Worm (Caenorhabditis elegans) whole organism, mixed stage, embryonic: ENCODE results near the gene Y105C5B.8.

Experiments used
- M03D4.4 ChIP-seq: sonication (generic microtip); optimal IDR thresholded peaks from 2 replicates; lab custom pipeline; 2017; ENCODE audit warnings: mild to moderate bottlenecking, missing genetic modification characterization, missing compliant biosample characterization
- bed-3 ChIP-seq: fragments of 200-800 bp; sonication (Bioruptor generic); optimal IDR thresholded peaks from 3 replicates; lab custom pipeline; 2018; ENCODE audit warnings: mild to moderate bottlenecking, missing genetic modification characterization, moderate library complexity, missing compliant biosample characterization
- blmp-1 ChIP-seq: fragments of 150-350 bp; optimal IDR thresholded peaks from 2 replicates; lab custom pipeline; 2014; ENCODE audit warnings: missing biosample characterization, missing genetic modification characterization
- ceh-39 ChIP-seq: fragments of 150-350 bp; optimal IDR thresholded peaks from 2 replicates; lab custom pipeline; 2014; ENCODE audit warnings: missing biosample characterization, missing genetic modification characterization
- ceh-43 ChIP-seq: fragments of 200-800 bp; sonication (Bioruptor generic); optimal IDR thresholded peaks from 2 replicates; lab custom pipeline; 2018; ENCODE audit warnings: mild to moderate bottlenecking, missing genetic modification characterization, moderate library complexity, missing compliant biosample characterization
- ceh-83 ChIP-seq: fragments of 200-800 bp; sonication (Bioruptor generic); optimal IDR thresholded peaks from 2 replicates; lab custom pipeline; 2018; ENCODE audit warnings: mild to moderate bottlenecking, missing genetic modification characterization, missing compliant biosample characterization
- ces-1 ChIP-seq: fragments of 150-350 bp; optimal IDR thresholded peaks from 2 replicates; lab custom pipeline; 2014; ENCODE audit warnings: missing biosample characterization, missing genetic modification reagents, missing genetic modification characterization
- drap-1 ChIP-seq: fragments of 200-800 bp; sonication (Bioruptor generic); optimal IDR thresholded peaks from 3 replicates; lab custom pipeline; 2018; ENCODE audit warnings: mild to moderate bottlenecking, missing genetic modification characterization, missing compliant biosample characterization
- elt-1 ChIP-seq: sonication (generic microtip); optimal IDR thresholded peaks from 2 replicates; lab custom pipeline; 2017; ENCODE audit warnings: missing genetic modification characterization, mild to moderate bottlenecking, missing compliant biosample characterization, antibody characterized with exemption, moderate library complexity, borderline replicate concordance; ENCODE audit not compliant: insufficient read depth
- elt-3 ChIP-seq: fragments of 150-350 bp; optimal IDR thresholded peaks from 2 replicates; lab custom pipeline; 2014; ENCODE audit warnings: missing biosample characterization, missing genetic modification characterization
- flh-1 ChIP-seq: fragments of 200-800 bp; sonication (Bioruptor generic); optimal IDR thresholded peaks from 2 replicates; lab custom pipeline; 2018; ENCODE audit warnings: mild to moderate bottlenecking, missing genetic modification characterization, moderate library complexity, missing compliant biosample characterization
- ham-2 ChIP-seq: fragments of 200-800 bp; sonication (Bioruptor generic); optimal IDR thresholded peaks from 2 replicates; lab custom pipeline; 2018; ENCODE audit warnings: mild to moderate bottlenecking, missing genetic modification characterization, missing compliant biosample characterization
- hlh-1 ChIP-seq: fragments of 150-350 bp; optimal IDR thresholded peaks from 2 replicates; lab custom pipeline; 2014; ENCODE audit warnings: missing biosample characterization, missing genetic modification reagents, missing genetic modification characterization
- lin-13 ChIP-seq: fragments of 150-350 bp; optimal IDR thresholded peaks from 2 replicates; lab custom pipeline; 2014; ENCODE audit warnings: missing biosample characterization, missing genetic modification characterization
- lin-32 ChIP-seq: fragments of 200-800 bp; sonication (Bioruptor generic); optimal IDR thresholded peaks from 2 replicates; lab custom pipeline; 2018; ENCODE audit warnings: mild to moderate bottlenecking, missing genetic modification characterization, missing compliant biosample characterization
- lsy-2 ChIP-seq: fragments of 150-350 bp; optimal IDR thresholded peaks from 2 replicates; lab custom pipeline; 2014; ENCODE audit warnings: missing biosample characterization, missing genetic modification characterization
- mab-5 ChIP-seq: fragments of 150-350 bp; optimal IDR thresholded peaks from 2 replicates; lab custom pipeline; 2014; ENCODE audit warnings: missing biosample characterization, missing genetic modification characterization
- mep-1 ChIP-seq: fragments of 150-350 bp; optimal IDR thresholded peaks from 2 replicates; lab custom pipeline; 2017; ENCODE audit warnings: missing biosample characterization, missing genetic modification reagents, missing genetic modification characterization, inconsistent platforms
- mls-2 ChIP-seq: sonication (generic microtip); optimal IDR thresholded peaks from 2 replicates; lab custom pipeline; 2016; ENCODE audit warnings: mild to moderate bottlenecking, missing genetic modification characterization, moderate library complexity, missing compliant biosample characterization
- nhr-12 ChIP-seq: fragments of 150-350 bp; optimal IDR thresholded peaks from 2 replicates; lab custom pipeline; 2014; ENCODE audit warnings: missing biosample characterization, missing genetic modification characterization
- nhr-2 ChIP-seq: fragments of 150-350 bp; optimal IDR thresholded peaks from 2 replicates; lab custom pipeline; 2014; ENCODE audit warnings: missing biosample characterization, missing genetic modification characterization
- nhr-237 ChIP-seq: fragments of 150-350 bp; optimal IDR thresholded peaks from 2 replicates; lab custom pipeline; 2014; ENCODE audit warnings: missing biosample characterization, missing genetic modification characterization
- nhr-28 ChIP-seq: fragments of 150-350 bp; optimal IDR thresholded peaks from 2 replicates; lab custom pipeline; 2014; ENCODE audit warnings: missing biosample characterization, missing genetic modification characterization
- nhr-76 ChIP-seq: sonication (generic microtip); optimal IDR thresholded peaks from 2 replicates; lab custom pipeline; 2017; ENCODE audit warnings: missing biosample characterization, missing genetic modification characterization
- pha-4 ChIP-seq: fragments of 150-350 bp; optimal IDR thresholded peaks from 2 replicates; lab custom pipeline; 2018; ENCODE audit warnings: missing biosample characterization, missing genetic modification reagents, missing genetic modification characterization
- sem-2 ChIP-seq: fragments of 200-800 bp; sonication (Bioruptor generic); optimal IDR thresholded peaks from 2 replicates; lab custom pipeline; 2018; ENCODE audit warnings: mild to moderate bottlenecking, missing genetic modification characterization, missing compliant biosample characterization
- snpc-4 ChIP-seq: fragments of 150-350 bp; optimal IDR thresholded peaks from 2 replicates; lab custom pipeline; 2014; ENCODE audit warnings: missing biosample characterization, missing genetic modification characterization
- sptf-1 ChIP-seq: sonication (generic microtip); optimal IDR thresholded peaks from 2 replicates; lab custom pipeline; 2017; ENCODE audit warnings: mild to moderate bottlenecking, missing genetic modification characterization, moderate library complexity, missing compliant biosample characterization
- tbx-8 ChIP-seq: fragments of 200-800 bp; sonication (Bioruptor generic); optimal IDR thresholded peaks from 2 replicates; lab custom pipeline; 2018; ENCODE audit warnings: mild to moderate bottlenecking, missing genetic modification characterization, moderate library complexity, missing compliant biosample characterization
- unc-120 ChIP-seq: sonication (generic microtip); optimal IDR thresholded peaks from 2 replicates; lab custom pipeline; 2017; ENCODE audit warnings: missing genetic modification characterization, missing compliant biosample characterization; ENCODE audit not compliant: poor library complexity, severe bottlenecking
- unc-39 ChIP-seq: fragments of 150-350 bp; optimal IDR thresholded peaks from 2 replicates; lab custom pipeline; 2014; ENCODE audit warnings: missing biosample characterization, missing genetic modification characterization
- unc-62 ChIP-seq: fragments of 150-350 bp; optimal IDR thresholded peaks from 2 replicates; lab custom pipeline; 2014; ENCODE audit warnings: missing biosample characterization, missing genetic modification reagents, missing genetic modification characterization
- zip-8 ChIP-seq: fragments of 150-350 bp; optimal IDR thresholded peaks from 2 replicates; lab custom pipeline; 2014; ENCODE audit warnings: missing biosample characterization, missing genetic modification characterization

Y105C5B.8 gene

DNA sequence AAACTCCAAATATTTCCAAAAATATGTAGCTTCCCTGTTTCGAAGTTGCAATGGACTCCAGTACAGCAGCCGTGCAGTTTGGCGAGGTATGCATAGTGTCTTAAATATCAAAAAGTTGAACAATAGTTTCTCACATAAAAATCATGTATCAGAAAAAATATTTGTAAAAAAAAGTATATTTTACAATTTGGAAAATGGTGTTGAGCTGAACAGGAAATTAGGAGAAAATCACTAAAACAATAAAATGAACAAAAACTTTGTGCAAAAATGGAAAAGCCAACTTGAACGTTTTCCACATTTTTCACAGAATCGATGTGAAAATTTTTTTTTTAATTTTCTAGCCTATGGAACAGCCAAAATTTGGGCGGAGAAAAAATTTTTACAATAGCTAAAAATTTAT lies at the start of gene Y105C5B.8:
Gene Y105C5B.8, minus strand, starts transcription at position 101 of the 400 bp plus-strand sequence.
- TF ChIP-seq hlh-1 (tag; lab: Kevin White, UChicago) (no peak), ceh-43 (no peak), ham-2 (GFP tag; lab: Kevin White, UChicago) (no peak), nhr-76 (tag; lab: Kevin White, UChicago) (no peak), mep-1 (tag; lab: Kevin White, UChicago) (no peak), zip-8 (tag; lab: Kevin White, UChicago) (no peak), ceh-83 (no peak), drap-1 (GFP tag; lab: Kevin White, UChicago) (no peak), unc-62 (no peak), blmp-1 (tag; lab: Kevin White, UChicago) (no peak), ceh-39 (no peak), pha-4 (tag; lab: Kevin White, UChicago) (no peak), sem-2 (GFP tag; lab: Kevin White, UChicago) (no peak), mab-5 (no peak), flh-1 (GFP tag; lab: Kevin White, UChicago) (no peak)

DNA sequence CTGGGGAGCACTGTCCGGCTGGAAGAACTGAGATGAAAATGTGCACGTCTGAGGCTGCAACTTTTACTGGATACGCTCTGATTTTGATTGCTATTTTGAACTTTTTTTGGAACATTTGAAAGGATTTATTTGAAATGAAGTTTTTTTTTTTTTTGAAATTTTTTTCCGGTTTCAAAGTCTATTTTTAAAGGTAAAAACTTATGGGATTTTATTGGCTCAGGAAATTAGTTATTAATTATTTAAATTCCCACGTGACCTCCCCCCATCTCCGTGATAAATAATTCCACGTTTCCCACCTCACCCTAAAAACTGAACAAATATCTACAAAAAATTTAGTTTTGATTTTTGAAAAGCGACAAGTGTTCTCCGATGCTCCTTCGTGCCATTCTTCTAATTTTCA lies 37.7 kb upstream of the Y105C5B.8 start, which contains the start of gene Y105C5B.18:
Gene Y105C5B.18, plus strand, starts transcription at position 301 of the 400 bp plus-strand sequence.
- TF ChIP-seq lin-13 (tag; lab: Kevin White, UChicago): no peak
- TF ChIP-seq zip-8 (tag; lab: Kevin White, UChicago): no peak
- TF ChIP-seq tbx-8: no peak
- TF ChIP-seq hlh-1 (tag; lab: Kevin White, UChicago): no peak
- no peak for TF ChIP-seq ham-2 (GFP tag; lab: Kevin White, UChicago)
- TF ChIP-seq ceh-83: no peak
- TF ChIP-seq lsy-2 (tag; lab: Kevin White, UChicago): no peak
- no peak for TF ChIP-seq flh-1 (GFP tag; lab: Kevin White, UChicago)
- no peak for TF ChIP-seq blmp-1 (tag; lab: Kevin White, UChicago)
- no peak for TF ChIP-seq elt-1
- TF ChIP-seq lin-32 (GFP tag; lab: Kevin White, UChicago): no peak
- TF ChIP-seq ceh-39: no peak
- no peak for TF ChIP-seq mep-1 (tag; lab: Kevin White, UChicago)
- no peak for TF ChIP-seq sptf-1 (tag; lab: Kevin White, UChicago)
- TF ChIP-seq mls-2 (tag; lab: Kevin White, UChicago): no peak
- TF ChIP-seq nhr-76 (tag; lab: Kevin White, UChicago): no peak
- no peak for TF ChIP-seq unc-62
- TF ChIP-seq nhr-2: no peak
- no peak for TF ChIP-seq nhr-12
- TF ChIP-seq snpc-4 (tag; lab: Kevin White, UChicago): no peak
- TF ChIP-seq, all 35 proteins: peak for 0

DNA sequence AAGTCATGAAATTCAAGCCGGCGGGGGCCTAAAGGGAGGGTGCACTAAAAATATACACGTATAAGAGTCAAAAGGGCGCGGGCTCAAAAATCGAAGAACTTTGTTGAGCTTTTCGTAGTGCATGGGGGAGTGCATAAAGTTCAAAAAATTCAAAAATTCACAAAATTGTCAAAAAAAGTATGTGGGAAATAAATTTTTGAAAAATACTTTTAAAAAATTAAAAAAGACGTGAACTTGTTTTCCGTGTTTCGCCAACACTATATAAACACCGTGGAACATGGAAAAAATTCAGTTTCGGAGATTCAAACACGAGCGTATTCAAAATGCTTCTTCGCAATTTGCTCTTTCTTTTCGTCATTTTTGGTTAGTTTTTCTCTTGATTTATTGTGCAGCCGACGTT lies 36.2 kb upstream of the Y105C5B.8 start, which contains the start of gene Y105C5B.17:
Gene Y105C5B.17, plus strand, starts transcription at position 301 of the 400 bp plus-strand sequence.
- TF ChIP-seq ceh-39: no peak
- TF ChIP-seq lin-32 (GFP tag; lab: Kevin White, UChicago): no peak
- no peak for TF ChIP-seq zip-8 (tag; lab: Kevin White, UChicago)
- TF ChIP-seq mep-1 (tag; lab: Kevin White, UChicago): no peak
- no peak for TF ChIP-seq blmp-1 (tag; lab: Kevin White, UChicago)
- TF ChIP-seq nhr-2: no peak
- no peak for TF ChIP-seq mab-5
- no peak for TF ChIP-seq nhr-76 (tag; lab: Kevin White, UChicago)
- no peak for TF ChIP-seq mls-2 (tag; lab: Kevin White, UChicago)

DNA sequence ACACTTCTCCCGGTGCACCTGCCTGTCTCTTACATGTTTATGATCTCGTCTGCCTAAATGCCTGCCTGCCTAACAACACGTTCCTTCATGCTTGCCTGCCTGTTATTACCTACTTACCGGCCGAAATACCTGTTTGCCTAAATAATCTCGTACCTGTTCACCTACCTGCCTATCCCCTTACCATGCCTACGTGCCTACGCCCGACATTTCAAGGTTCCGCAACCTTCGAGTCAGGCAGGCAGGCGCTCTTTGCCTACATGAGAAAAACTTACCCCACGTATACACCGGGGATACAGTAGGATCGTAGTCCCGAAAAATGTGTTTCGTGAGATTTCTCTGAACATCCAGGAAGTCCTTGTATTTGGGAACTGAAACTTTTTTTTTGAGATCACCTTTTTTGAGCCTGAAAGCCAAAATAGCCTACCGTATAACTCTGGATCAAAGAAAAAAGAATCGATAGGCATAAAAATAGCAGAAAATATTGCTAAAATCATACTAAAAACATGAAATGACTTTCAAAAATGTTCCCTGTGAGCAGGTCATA lies 35.6 kb upstream of the Y105C5B.8 start, which contains the start of gene lgc-19:
Gene lgc-19, minus strand, starts transcription at position 494 of the 544 bp plus-strand sequence.
- no peak for TF ChIP-seq unc-39 (tag; lab: Kevin White, UChicago)
- no peak for TF ChIP-seq nhr-28
- TF ChIP-seq mls-2 (tag; lab: Kevin White, UChicago): no peak
- no peak for TF ChIP-seq nhr-2
- no peak for TF ChIP-seq nhr-237 (tag; lab: Kevin White, UChicago)
- no peak for TF ChIP-seq bed-3 (GFP tag; lab: Kevin White, UChicago)
- no peak for TF ChIP-seq nhr-76 (tag; lab: Kevin White, UChicago)
- no peak for TF ChIP-seq lsy-2 (tag; lab: Kevin White, UChicago)
- TF ChIP-seq unc-62: no peak
- no peak for TF ChIP-seq pha-4 (tag; lab: Kevin White, UChicago)
- no peak for TF ChIP-seq elt-3
- TF ChIP-seq mep-1 (tag; lab: Kevin White, UChicago): no peak
- no peak for TF ChIP-seq ceh-83
- TF ChIP-seq unc-120: no peak
- TF ChIP-seq ham-2 (GFP tag; lab: Kevin White, UChicago): no peak
- TF ChIP-seq drap-1 (GFP tag; lab: Kevin White, UChicago): no peak
- TF ChIP-seq M03D4.4 (tag; lab: Kevin White, UChicago): no peak
- no peak for TF ChIP-seq lin-32 (GFP tag; lab: Kevin White, UChicago)
- no peak for TF ChIP-seq ces-1 (GFP tag; lab: Kevin White, UChicago)
- TF ChIP-seq snpc-4 (tag; lab: Kevin White, UChicago): no peak
